Fruit fly (Drosophila melanogaster) whole organism: ENCODE results near the gene CCDC53.

Experiments used
- CG8478 ChIP-seq: fragments of >200 bp; optimal IDR thresholded peaks from 2 replicates; lab custom pipeline; 2018; ENCODE audit warnings: inconsistent platforms
- Dll ChIP-seq: fragments of >200 bp; optimal IDR thresholded peaks from 2 replicates; lab custom pipeline; 2017
- EcR ChIP-seq, 2 experiments: fragments of >200 bp; optimal IDR thresholded peaks; 2 replicates each; lab custom pipeline; 2017; ENCODE audit warnings: missing biosample characterization in 2 of 2, missing genetic modification characterization in 2 of 2, missing genetic modification reagents in 2 of 2
- pan ChIP-seq: fragments of >200 bp; optimal IDR thresholded peaks from 2 replicates; lab custom pipeline; 2017
- psq ChIP-seq: fragments of >200 bp; optimal IDR thresholded peaks from 2 replicates; lab custom pipeline; 2017
- usp ChIP-seq: fragments of >200 bp; optimal IDR thresholded peaks from 2 replicates; lab custom pipeline; 2017; ENCODE audit warnings: missing biosample characterization, missing genetic modification characterization, mixed read lengths

DNA sequence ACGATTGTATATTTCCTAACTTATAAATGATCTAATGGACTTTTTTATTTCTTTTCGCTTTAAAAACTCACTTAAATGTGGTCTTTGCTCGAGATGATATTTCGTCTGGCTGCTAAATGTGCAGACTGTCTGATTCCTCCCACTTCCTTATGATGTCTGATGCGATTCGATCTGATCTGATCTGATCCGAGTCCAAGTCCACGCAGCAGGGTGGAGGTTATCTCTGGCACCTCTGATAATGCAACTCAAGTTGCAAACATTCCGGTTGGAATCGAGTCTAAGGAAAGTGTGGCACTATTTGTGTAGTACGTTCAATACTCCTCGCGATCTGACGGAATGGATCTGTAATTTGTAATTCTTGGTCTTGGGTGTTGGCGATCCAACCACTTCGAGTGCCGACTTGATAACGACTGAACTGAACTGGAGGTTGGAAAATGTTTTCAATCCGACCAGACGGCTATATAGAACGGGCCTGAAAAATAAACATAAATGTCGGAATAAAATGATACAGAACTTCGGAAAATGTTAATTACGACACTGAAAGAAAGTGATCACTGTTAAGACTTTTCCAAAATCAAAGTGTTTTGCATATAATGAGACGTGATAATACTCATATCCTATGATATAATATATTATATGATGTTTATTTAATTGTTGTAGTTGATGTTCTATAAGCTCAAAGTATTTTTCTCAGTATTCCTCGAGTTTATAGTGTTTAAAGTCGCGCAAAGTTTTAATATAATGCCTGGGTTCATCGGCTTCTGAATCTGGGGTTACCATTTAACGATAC lies 43.4 kb upstream of the CCDC53 start:
- no peak for TF ChIP-seq Dll (lab: Kevin White, UChicago)
- TF ChIP-seq psq (lab: Kevin White, UChicago): no peak
- no peak for TF ChIP-seq pan (lab: Kevin White, UChicago)
- TF ChIP-seq CG8478: no peak
- no peak for TF ChIP-seq EcR (GFP tag; optimal IDR thresholded peaks at IDR 0.05; lab: Kevin White, UChicago)
- TF ChIP-seq usp: no peak
